Fruit fly (Drosophila melanogaster) whole organism, embryonic: ENCODE results near the gene kz.

Source experiments
- Bgb ChIP-seq: fragments of 200-800 bp; sonication (Bioruptor generic); IDR thresholded peaks from 2 replicates; pipeline ENCODE4 v1.3.6; 2022; ENCODE audit warnings: missing biosample characterization, missing genetic modification characterization; ENCODE audit not compliant: partially characterized antibody
- CG10274 ChIP-seq: fragments of 200-800 bp; sonication (Bioruptor generic); optimal IDR thresholded peaks from 3 replicates; lab custom pipeline; 2017; ENCODE audit warnings: missing biosample characterization, mild to moderate bottlenecking, missing genetic modification characterization
- CG10959 ChIP-seq: fragments of 200-800 bp; sonication (Bioruptor generic); IDR thresholded peaks from 2 replicates; pipeline ENCODE4 v1.3.6; 2022; ENCODE audit warnings: missing biosample characterization, missing genetic modification characterization
- CG14014 ChIP-seq: fragments of 200-800 bp; sonication (Bioruptor generic); IDR thresholded peaks from 2 replicates; pipeline ENCODE4 v1.3.6; 2022; ENCODE audit warnings: missing biosample characterization, missing genetic modification characterization
- CG14441 ChIP-seq: fragments of 200-800 bp; sonication (Bioruptor generic); IDR thresholded peaks from 2 replicates; pipeline ENCODE4 v1.3.6; 2022; ENCODE audit warnings: missing biosample characterization, missing genetic modification characterization
- CG15601 ChIP-seq: fragments of 200-800 bp; sonication (Bioruptor generic); optimal IDR thresholded peaks from 3 replicates; lab custom pipeline; 2019; ENCODE audit warnings: missing biosample characterization, mild to moderate bottlenecking, missing genetic modification characterization, moderate library complexity
- CG17802 ChIP-seq: fragments of 200-800 bp; sonication (Bioruptor generic); optimal IDR thresholded peaks from 2 replicates; lab custom pipeline; 2018; ENCODE audit warnings: missing biosample characterization, mild to moderate bottlenecking, missing genetic modification characterization, moderate library complexity
- CG2712 ChIP-seq: fragments of 200-800 bp; optimal IDR thresholded peaks from 3 replicates; lab custom pipeline; 2019; ENCODE audit warnings: missing biosample characterization, mild to moderate bottlenecking, missing genetic modification characterization, moderate library complexity
- CG32767 ChIP-seq: fragments of 200-800 bp; sonication (Bioruptor generic); IDR thresholded peaks from 2 replicates; pipeline ENCODE4 v1.3.6; 2022; ENCODE audit warnings: missing biosample characterization, missing genetic modification characterization
- CG3726 ChIP-seq: fragments of 200-800 bp; sonication (Bioruptor generic); IDR thresholded peaks from 3 replicates; pipeline ENCODE4, ENCODE4 v1.3.6; 2022; ENCODE audit warnings: missing biosample characterization, missing genetic modification characterization
- CG3838 ChIP-seq: fragments of 200-800 bp; sonication (Bioruptor generic); optimal IDR thresholded peaks from 3 replicates; lab custom pipeline; 2016; ENCODE audit warnings: missing biosample characterization, missing genetic modification characterization
- CG3847 ChIP-seq: fragments of 200-800 bp; sonication (Bioruptor generic); IDR thresholded peaks from 2 replicates; pipeline ENCODE4 v1.3.6; 2022; ENCODE audit warnings: missing biosample characterization, missing genetic modification characterization
- CG43689 ChIP-seq: fragments of 200-800 bp; sonication (Bioruptor generic); IDR thresholded peaks from 2 replicates; pipeline ENCODE4 v1.3.6; 2022; ENCODE audit warnings: missing biosample characterization, missing genetic modification characterization
- CG5180 ChIP-seq: fragments of 200-800 bp; sonication (Bioruptor generic); optimal IDR thresholded peaks from 3 replicates; lab custom pipeline; 2017; ENCODE audit warnings: missing biosample characterization, missing genetic modification characterization, mild to moderate bottlenecking, moderate library complexity, missing genetic modification reagents
- CG6272 ChIP-seq: fragments of 200-800 bp; sonication (Bioruptor generic); IDR thresholded peaks from 2 replicates; pipeline ENCODE4 v1.3.6; 2022; ENCODE audit warnings: missing biosample characterization, missing genetic modification characterization
- CG8359 ChIP-seq: fragments of 200-800 bp; sonication (Bioruptor generic); optimal IDR thresholded peaks from 2 replicates; lab custom pipeline; 2017; ENCODE audit warnings: missing biosample characterization, mild to moderate bottlenecking, missing genetic modification characterization, borderline replicate concordance
- CG9437 ChIP-seq: fragments of 200-800 bp; sonication (Bioruptor generic); optimal IDR thresholded peaks from 2 replicates; lab custom pipeline; 2018; ENCODE audit warnings: missing biosample characterization, mild to moderate bottlenecking, missing genetic modification characterization
- CTCF ChIP-seq: fragments of 200-800 bp; sonication (Bioruptor generic); optimal IDR thresholded peaks from 2 replicates; lab custom pipeline; 2017; ENCODE audit warnings: missing biosample characterization, mild to moderate bottlenecking, missing genetic modification characterization, moderate library complexity
- Doc3 ChIP-seq: fragments of 200-800 bp; sonication (Bioruptor generic); IDR thresholded peaks from 3 replicates; pipeline ENCODE4 v1.3.6; 2022; ENCODE audit warnings: missing biosample characterization, missing genetic modification characterization; ENCODE audit not compliant: partially characterized antibody
- Ets97D ChIP-seq: fragments of 200-800 bp; sonication (Bioruptor generic); optimal IDR thresholded peaks from 3 replicates; lab custom pipeline; 2016; ENCODE audit warnings: missing biosample characterization, missing genetic modification characterization
- GATAe ChIP-seq: fragments of 200-800 bp; sonication (Bioruptor generic); conservative IDR thresholded peaks from 2 replicates; pipeline ENCODE4 v1.3.6; 2022; ENCODE audit warnings: missing biosample characterization, missing genetic modification characterization
- Hmx ChIP-seq: fragments of 200-800 bp; sonication (Bioruptor generic); optimal IDR thresholded peaks from 2 replicates; lab custom pipeline; 2016; ENCODE audit warnings: missing biosample characterization, missing genetic modification characterization
- Hr39 ChIP-seq: fragments of >200 bp; optimal IDR thresholded peaks from 2 replicates; lab custom pipeline; 2017
- Kr ChIP-seq: fragments of 200-800 bp; sonication (Bioruptor generic); optimal IDR thresholded peaks from 2 replicates; lab custom pipeline; 2017; ENCODE audit warnings: missing biosample characterization, mild to moderate bottlenecking, missing genetic modification characterization
- Mad ChIP-seq: fragments of 200-800 bp; sonication (Bioruptor generic); optimal IDR thresholded peaks from 2 replicates; lab custom pipeline; 2016; ENCODE audit warnings: missing biosample characterization, missing genetic modification characterization
- Max ChIP-seq: fragments of 200-800 bp; sonication (Bioruptor generic); optimal IDR thresholded peaks from 2 replicates; lab custom pipeline; 2016; ENCODE audit warnings: missing biosample characterization, mild to moderate bottlenecking, missing genetic modification characterization
- Nf-YB ChIP-seq: fragments of 200-800 bp; sonication (Bioruptor generic); optimal IDR thresholded peaks from 3 replicates; lab custom pipeline; 2019; ENCODE audit warnings: missing biosample characterization, mild to moderate bottlenecking, missing genetic modification characterization, moderate library complexity
- Nf-YC ChIP-seq: fragments of 200-800 bp; optimal IDR thresholded peaks from 3 replicates; lab custom pipeline; 2019; ENCODE audit warnings: missing biosample characterization, mild to moderate bottlenecking, missing genetic modification characterization, moderate library complexity
- Six4 ChIP-seq: fragments of 200-800 bp; sonication (Bioruptor generic); optimal IDR thresholded peaks from 2 replicates; lab custom pipeline; 2016; ENCODE audit warnings: missing biosample characterization, missing genetic modification characterization
- Sox100B ChIP-seq: fragments of 200-800 bp; sonication (Bioruptor generic); optimal IDR thresholded peaks from 3 replicates; lab custom pipeline; 2018; ENCODE audit warnings: missing biosample characterization, mild to moderate bottlenecking, missing genetic modification characterization
- Vsx1 ChIP-seq: fragments of 200-800 bp; sonication (Bioruptor generic); optimal IDR thresholded peaks from 2 replicates; lab custom pipeline; 2017; ENCODE audit warnings: missing biosample characterization, mild to moderate bottlenecking, missing genetic modification characterization, missing genetic modification reagents
- aop ChIP-seq: fragments of 200-800 bp; sonication (Bioruptor generic); IDR thresholded peaks from 2 replicates; pipeline ENCODE4 v1.3.6; 2022; ENCODE audit warnings: missing biosample characterization, missing genetic modification characterization
- ase ChIP-seq: fragments of 200-800 bp; sonication (Bioruptor generic); IDR thresholded peaks from 3 replicates; pipeline ENCODE4 v1.3.6; 2022; ENCODE audit warnings: missing biosample characterization, missing genetic modification characterization
- ato ChIP-seq: fragments of 200-800 bp; sonication (Bioruptor generic); IDR thresholded peaks from 2 replicates; pipeline ENCODE4 v1.3.6; 2022; ENCODE audit warnings: missing biosample characterization, missing genetic modification characterization; ENCODE audit not compliant: partially characterized antibody
- cad ChIP-seq: fragments of >200 bp; optimal IDR thresholded peaks from 2 replicates; lab custom pipeline; 2017; ENCODE audit warnings: missing biosample characterization, missing genetic modification characterization
- crp ChIP-seq, 2 experiments: fragments of 200-800 bp; sonication (Bioruptor generic); optimal IDR thresholded peaks; 2 replicates in 1 of 2; 3 replicates in 1 of 2; lab custom pipeline; 2017; ENCODE audit warnings: missing biosample characterization in 2 of 2, missing genetic modification characterization in 2 of 2, mild to moderate bottlenecking in 1 of 2, moderate library complexity in 1 of 2
- dan ChIP-seq: fragments of 200-800 bp; sonication (Bioruptor generic); IDR thresholded peaks from 2 replicates; pipeline ENCODE4 v1.3.6; 2022; ENCODE audit warnings: missing biosample characterization, missing genetic modification characterization
- dmrt11E ChIP-seq: fragments of 200-800 bp; sonication (Bioruptor generic); optimal IDR thresholded peaks from 3 replicates; lab custom pipeline; 2018; ENCODE audit warnings: missing biosample characterization, mild to moderate bottlenecking, missing genetic modification characterization, moderate library complexity
- ftz-f1 ChIP-seq: fragments of 200-800 bp; sonication (Bioruptor generic); optimal IDR thresholded peaks from 2 replicates; lab custom pipeline; 2016; ENCODE audit warnings: missing biosample characterization, missing genetic modification characterization
- gem ChIP-seq: fragments of 200-800 bp; sonication (Bioruptor generic); optimal IDR thresholded peaks from 2 replicates; lab custom pipeline; 2019; ENCODE audit warnings: missing biosample characterization, mild to moderate bottlenecking, missing genetic modification characterization, moderate library complexity
- insv ChIP-seq, 2 experiments: fragments of 200-800 bp; sonication (Bioruptor generic); optimal IDR thresholded peaks; 3 replicates each; lab custom pipeline; 2016 to 2018; ENCODE audit warnings: missing biosample characterization in 2 of 2, missing genetic modification characterization in 2 of 2
- ken ChIP-seq: fragments of 200-800 bp; sonication (Bioruptor generic); IDR thresholded peaks from 3 replicates; pipeline ENCODE4 v1.3.6; 2022; ENCODE audit warnings: missing biosample characterization, missing genetic modification characterization
- klu ChIP-seq: fragments of 200-800 bp; sonication (Bioruptor generic); IDR thresholded peaks from 2 replicates; pipeline ENCODE4 v1.3.6; 2022; ENCODE audit warnings: missing biosample characterization, missing genetic modification characterization
- odd ChIP-seq: fragments of 200-800 bp; sonication (Bioruptor generic); optimal IDR thresholded peaks from 2 replicates; lab custom pipeline; 2017; ENCODE audit warnings: missing biosample characterization, mild to moderate bottlenecking, missing genetic modification characterization
- peb ChIP-seq: fragments of 200-800 bp; sonication (Bioruptor generic); IDR thresholded peaks from 2 replicates; pipeline ENCODE4 v1.3.6; 2022; ENCODE audit warnings: missing biosample characterization, missing genetic modification characterization
- pho ChIP-seq: fragments of 200-800 bp; sonication (Bioruptor generic); optimal IDR thresholded peaks from 2 replicates; lab custom pipeline; 2016; ENCODE audit warnings: missing biosample characterization, missing genetic modification characterization
- schlank ChIP-seq: fragments of 200-800 bp; sonication (Bioruptor generic); optimal IDR thresholded peaks from 2 replicates; lab custom pipeline; 2018; ENCODE audit warnings: missing biosample characterization, mild to moderate bottlenecking, missing genetic modification characterization
- trh ChIP-seq: fragments of 200-800 bp; sonication (Bioruptor generic); optimal IDR thresholded peaks from 2 replicates; lab custom pipeline; 2016; ENCODE audit warnings: missing biosample characterization, missing genetic modification characterization
- tup ChIP-seq: fragments of 200-800 bp; sonication (Bioruptor generic); optimal IDR thresholded peaks from 2 replicates; lab custom pipeline; 2016; ENCODE audit warnings: missing biosample characterization, mild to moderate bottlenecking, missing genetic modification characterization, moderate library complexity
- yki ChIP-seq: fragments of >200 bp; optimal IDR thresholded peaks from 3 replicates; lab custom pipeline; 2018
- zen2 ChIP-seq: fragments of 200-800 bp; sonication (Bioruptor generic); IDR thresholded peaks from 3 replicates; pipeline ENCODE4 v1.3.6; 2022; ENCODE audit warnings: missing biosample characterization, missing genetic modification characterization; ENCODE audit not compliant: partially characterized antibody

kz gene

dm6 chrX:2222181-2222790, 19.5 kb downstream of the kz start, which contains the start of gene Vinc (continued):
- TF ChIP-seq Ets97D (peak; percentile 65), CG3838 (GFP tag; lab: Kevin White, UChicago) (no peak), CG3726 (GFP tag; lab: Robert Waterston, UW) (no peak), gem (tag; lab: Kevin White, UChicago) (no peak), CTCF (GFP tag; lab: Kevin White, UChicago) (peak; percentile 38), schlank (tag; lab: Kevin White, UChicago) (peak; percentile 45), dan (no peak), trh (GFP tag; lab: Kevin White, UChicago) (peak; percentile 24), cad (no peak), CG10274 (peak; percentile 82), CG14014 (GFP tag; lab: Robert Waterston, UW) (peak; percentile 87), Hmx (GFP tag; lab: Kevin White, UChicago) (peak; percentile 76), insv (GFP tag; optimal IDR thresholded peaks at IDR 0.05; lab: Kevin White, UChicago) (no peak), Six4 (GFP tag; lab: Kevin White, UChicago) (peak; percentile 81), CG43689 (GFP tag; lab: Robert Waterston, UW) (no peak), CG2712 (tag; lab: Kevin White, UChicago) (peak; percentile 89), dmrt11E (tag; lab: Kevin White, UChicago) (peak; percentile 51), aop (no peak), Hr39 (lab: Kevin White, UChicago) (no peak), peb (GFP tag; lab: Robert Waterston, UW) (peak; percentile 75), CG5180 (GFP tag; lab: Kevin White, UChicago) (peak; percentile 80), Vsx1 (GFP tag; lab: Kevin White, UChicago) (no peak), ftz-f1 (GFP tag; lab: Kevin White, UChicago) (peak; percentile 79), klu (GFP tag; lab: Robert Waterston, UW) (peak; percentile 71; the same call in 1 of the 2 replicates), ato (peak; percentile 35; the same call in 1 of the 2 replicates), pho (peak; percentile 49), CG8359 (peak; percentile 66), CG3847 (GFP tag; lab: Robert Waterston, UW) (peak; percentile 83), CG9437 (GFP tag; lab: Kevin White, UChicago) (peak; percentile 59), Sox100B (GFP tag; lab: Kevin White, UChicago) (no peak), Nf-YC (tag; lab: Kevin White, UChicago) (peak; percentile 86), Mad (peak; percentile 34), CG15601 (tag; lab: Kevin White, UChicago) (peak; percentile 54), Nf-YB (GFP tag; lab: Kevin White, UChicago) (peak; percentile 62), CG6272 (GFP tag; lab: Robert Waterston, UW) (peak; percentile 80), yki (lab: Kevin White, UChicago) (no peak), Kr (GFP tag; lab: Kevin White, UChicago) (peak; percentile 42), zen2 (GFP tag; lab: Robert Waterston, UW) (peak; percentile 41; the same call in 1 of the 3 replicates), ase (GFP tag; lab: Robert Waterston, UW) (0 out of 3 replicates have a peak, but pooled peaks have one; percentile 55), tup (GFP tag; lab: Kevin White, UChicago) (peak; percentile 83), CG32767 (GFP tag; lab: Robert Waterston, UW) (peak; percentile 59; the same call in 1 of the 2 replicates), Bgb (peak; percentile 43), Doc3 (GFP tag; lab: Robert Waterston, UW) (no peak), CG14441 (peak; percentile 84), odd (GFP tag; lab: Kevin White, UChicago) (no peak), Max (peak; percentile 81), CG10959 (GFP tag; lab: Robert Waterston, UW) (peak; percentile 62), crp (GFP tag; optimal IDR thresholded peaks at IDR 0.05; lab: Kevin White, UChicago) (peak in 1 of 2 experiments; percentile 1), CG17802 (tag; lab: Kevin White, UChicago) (peak; percentile 68), GATAe (peak; percentile 78), ken (GFP tag; lab: Robert Waterston, UW) (peak; percentile 61; the same call in 1 of the 3 replicates)
